Worm (Caenorhabditis elegans) whole organism, dauer: ENCODE results near the gene fipr-8.

Experiments used
- unc-62 ChIP-seq: sonication (generic microtip); optimal IDR thresholded peaks from 2 replicates; lab custom pipeline; 2017; ENCODE audit warnings: missing biosample characterization, missing genetic modification reagents, missing genetic modification characterization

Gene fipr-8

ce11 chrV:10201913-10202312 lies 37.8 kb downstream of the fipr-8 start, which contains the start of gene ZK856.7:
Gene ZK856.7 (plus strand): TSS chrV:10202098.
- TF ChIP-seq unc-62 (GFP tag; lab: Kevin White, UChicago) = no peak

ce11 chrV:10198386-10198785 lies 41.4 kb downstream of the fipr-8 start, which contains the start of gene ZK856.6:
Gene ZK856.6 (plus strand): TSS chrV:10198686.
- TF ChIP-seq unc-62 (GFP tag; lab: Kevin White, UChicago) = no peak

- TF ChIP-seq unc-62 (GFP tag; lab: Kevin White, UChicago) = no peak
Observed at ce11 chrV:10191242-10191641, 48.5 kb downstream of the fipr-8 start.

- no peak for TF ChIP-seq unc-62 (GFP tag; lab: Kevin White, UChicago)
Observed at ce11 chrV:10190081-10190556, 49.6 kb downstream of the fipr-8 start, which contains the start of gene ZK856.5. Gene ZK856.5 (minus strand): TSS chrV:10190131.
